Fruit fly (Drosophila melanogaster) whole organism, prepupa: ENCODE results near the gene Dcps.
A peak's percentile ranks its signal among the peaks of the same experiment; 100 is the strongest.

ENCODE experiments used
- CG10631 ChIP-seq: fragments of 200-800 bp; sonication (Bioruptor generic); optimal IDR thresholded peaks from 2 replicates; lab custom pipeline; 2016; ENCODE audit warnings: missing biosample characterization, missing genetic modification characterization
- CG10669 ChIP-seq: fragments of 200-800 bp; sonication (Bioruptor generic); optimal IDR thresholded peaks from 3 replicates; lab custom pipeline; 2018; ENCODE audit warnings: missing biosample characterization, mild to moderate bottlenecking, missing genetic modification characterization, moderate library complexity
- CG11294 ChIP-seq: fragments of 200-800 bp; sonication (Bioruptor generic); IDR thresholded peaks from 2 replicates; pipeline ENCODE4 v1.3.6; 2022; ENCODE audit warnings: missing biosample characterization, missing genetic modification characterization
- CG15336 ChIP-seq: fragments of 200-800 bp; sonication (Bioruptor generic); IDR thresholded peaks from 2 replicates; pipeline ENCODE4 v1.3.6; 2022; ENCODE audit warnings: missing biosample characterization, missing genetic modification characterization
- CG1621 ChIP-seq: fragments of 200-800 bp; sonication (Bioruptor generic); optimal IDR thresholded peaks from 3 replicates; lab custom pipeline; 2018; ENCODE audit warnings: missing biosample characterization, mild to moderate bottlenecking, missing genetic modification characterization
- CG3032 ChIP-seq: fragments of 200-800 bp; optimal IDR thresholded peaks from 2 replicates; lab custom pipeline; 2019; ENCODE audit warnings: missing biosample characterization, mild to moderate bottlenecking, missing genetic modification characterization, moderate library complexity
- CG31627 ChIP-seq: fragments of 200-800 bp; sonication (Bioruptor generic); optimal IDR thresholded peaks from 3 replicates; lab custom pipeline; 2016; ENCODE audit warnings: missing biosample characterization, missing genetic modification characterization
- CG3919 ChIP-seq: fragments of 200-800 bp; sonication (Bioruptor generic); optimal IDR thresholded peaks from 3 replicates; lab custom pipeline; 2016; ENCODE audit warnings: missing biosample characterization, missing genetic modification characterization
- CG6163 ChIP-seq: fragments of 200-800 bp; sonication (Bioruptor generic); IDR thresholded peaks from 3 replicates; pipeline ENCODE4 v1.3.6; 2022; ENCODE audit warnings: missing biosample characterization, missing genetic modification characterization
- CG6276 ChIP-seq: fragments of 200-800 bp; sonication (Bioruptor generic); optimal IDR thresholded peaks from 2 replicates; lab custom pipeline; 2017; ENCODE audit warnings: missing biosample characterization, mild to moderate bottlenecking, missing genetic modification characterization
- CG6808 ChIP-seq: fragments of 200-800 bp; sonication (Bioruptor generic); optimal IDR thresholded peaks from 3 replicates; lab custom pipeline; 2017; ENCODE audit warnings: missing biosample characterization, missing genetic modification characterization, mild to moderate bottlenecking, moderate library complexity, missing genetic modification reagents
- CG6854 ChIP-seq: fragments of 200-800 bp; sonication (Bioruptor generic); optimal IDR thresholded peaks from 2 replicates; lab custom pipeline; 2017; ENCODE audit warnings: missing biosample characterization, mild to moderate bottlenecking, missing genetic modification characterization
- CG7368 ChIP-seq: fragments of 200-800 bp; sonication (Bioruptor generic); optimal IDR thresholded peaks from 3 replicates; lab custom pipeline; 2016; ENCODE audit warnings: missing biosample characterization, missing genetic modification characterization
- CG8119 ChIP-seq: fragments of 200-800 bp; sonication (Bioruptor generic); IDR thresholded peaks from 3 replicates; pipeline ENCODE4 v1.3.6; 2022; ENCODE audit warnings: missing biosample characterization, missing genetic modification characterization
- CG8632 ChIP-seq: fragments of 200-800 bp; sonication (Bioruptor generic); optimal IDR thresholded peaks from 3 replicates; lab custom pipeline; 2016; ENCODE audit warnings: missing biosample characterization, missing genetic modification characterization
- Eip75B ChIP-seq: fragments of 200-800 bp; sonication (Bioruptor generic); optimal IDR thresholded peaks from 3 replicates; lab custom pipeline; 2016; ENCODE audit warnings: missing biosample characterization, missing genetic modification characterization
- Eip78C ChIP-seq: fragments of 200-800 bp; sonication (Bioruptor generic); peaks from one replicate; lab custom pipeline; 2016; ENCODE audit warnings: missing biosample characterization, missing genetic modification characterization
- Eip93F ChIP-seq: fragments of 200-800 bp; sonication (Bioruptor generic); optimal IDR thresholded peaks from 2 replicates; lab custom pipeline; 2016; ENCODE audit warnings: missing biosample characterization, mild to moderate bottlenecking, missing genetic modification characterization
- Ets21C ChIP-seq: fragments of 200-800 bp; sonication (Bioruptor generic); optimal IDR thresholded peaks from 3 replicates; lab custom pipeline; 2016; ENCODE audit warnings: missing biosample characterization, missing genetic modification characterization
- Gug ChIP-seq: fragments of 200-800 bp; sonication (Bioruptor generic); IDR thresholded peaks from 2 replicates; pipeline ENCODE4 v1.3.6; 2022; ENCODE audit warnings: missing biosample characterization, missing genetic modification characterization
- Hr39 ChIP-seq: fragments of 200-800 bp; sonication (Bioruptor generic); optimal IDR thresholded peaks from 2 replicates; lab custom pipeline; 2016; ENCODE audit warnings: missing biosample characterization, missing genetic modification characterization
- Lpt ChIP-seq: fragments of 200-800 bp; sonication (Bioruptor generic); optimal IDR thresholded peaks from 3 replicates; lab custom pipeline; 2016; ENCODE audit warnings: missing biosample characterization, missing genetic modification characterization
- Met ChIP-seq: fragments of 200-800 bp; sonication (Bioruptor generic); optimal IDR thresholded peaks from 3 replicates; lab custom pipeline; 2016; ENCODE audit warnings: missing biosample characterization, missing genetic modification characterization
- OdsH ChIP-seq: fragments of 200-800 bp; sonication (Bioruptor generic); optimal IDR thresholded peaks from 3 replicates; lab custom pipeline; 2016; ENCODE audit warnings: missing biosample characterization, missing genetic modification characterization
- Smox ChIP-seq: fragments of 200-800 bp; sonication (Bioruptor generic); optimal IDR thresholded peaks from 3 replicates; lab custom pipeline; 2016; ENCODE audit warnings: missing biosample characterization, missing genetic modification characterization
- Sox102F ChIP-seq: fragments of 200-800 bp; sonication (Bioruptor generic); optimal IDR thresholded peaks from 2 replicates; lab custom pipeline; 2016; ENCODE audit warnings: missing biosample characterization, mild to moderate bottlenecking, missing genetic modification characterization
- Sox14 ChIP-seq: fragments of 200-800 bp; sonication (Bioruptor generic); optimal IDR thresholded peaks from 3 replicates; lab custom pipeline; 2016; ENCODE audit warnings: missing biosample characterization, missing genetic modification characterization
- Sox15 ChIP-seq: fragments of 200-800 bp; sonication (Bioruptor generic); optimal IDR thresholded peaks from 3 replicates; lab custom pipeline; 2016; ENCODE audit warnings: missing biosample characterization, missing genetic modification characterization
- achi ChIP-seq: fragments of 200-800 bp; sonication (Bioruptor generic); optimal IDR thresholded peaks from 3 replicates; lab custom pipeline; 2016; ENCODE audit warnings: missing biosample characterization, missing genetic modification characterization
- acj6 ChIP-seq: fragments of 200-800 bp; sonication (Bioruptor generic); optimal IDR thresholded peaks from 3 replicates; lab custom pipeline; 2016; ENCODE audit warnings: missing biosample characterization, missing genetic modification characterization
- cyc ChIP-seq: fragments of 200-800 bp; sonication (Bioruptor generic); optimal IDR thresholded peaks from 3 replicates; lab custom pipeline; 2016; ENCODE audit warnings: missing biosample characterization, missing genetic modification characterization
- dac ChIP-seq: fragments of 200-800 bp; sonication (Bioruptor generic); optimal IDR thresholded peaks from 2 replicates; lab custom pipeline; 2017; ENCODE audit warnings: missing biosample characterization, mild to moderate bottlenecking, missing genetic modification characterization
- dsx ChIP-seq: fragments of 200-800 bp; optimal IDR thresholded peaks from 3 replicates; lab custom pipeline; 2019; ENCODE audit warnings: missing biosample characterization, mild to moderate bottlenecking, missing genetic modification characterization, moderate library complexity; ENCODE audit not compliant: poor library complexity, severe bottlenecking
- eg ChIP-seq: fragments of 200-800 bp; sonication (Bioruptor generic); IDR thresholded peaks from 3 replicates; pipeline ENCODE4 v1.3.6; 2022; ENCODE audit warnings: missing biosample characterization, missing genetic modification characterization
- esn ChIP-seq: fragments of 200-800 bp; sonication (Bioruptor generic); optimal IDR thresholded peaks from 2 replicates; lab custom pipeline; 2016; ENCODE audit warnings: missing biosample characterization, mild to moderate bottlenecking, missing genetic modification characterization, moderate library complexity
- fd59A ChIP-seq: fragments of 200-800 bp; sonication (Bioruptor generic); optimal IDR thresholded peaks from 2 replicates; lab custom pipeline; 2017; ENCODE audit warnings: missing biosample characterization, mild to moderate bottlenecking, missing genetic modification characterization, missing genetic modification reagents
- fd85E ChIP-seq: fragments of 200-800 bp; sonication (Bioruptor generic); optimal IDR thresholded peaks from 3 replicates; lab custom pipeline; 2016; ENCODE audit warnings: missing biosample characterization, missing genetic modification characterization
- fkh ChIP-seq: fragments of 200-800 bp; sonication (Bioruptor generic); optimal IDR thresholded peaks from 3 replicates; lab custom pipeline; 2017; ENCODE audit warnings: missing biosample characterization, mild to moderate bottlenecking, missing genetic modification characterization, moderate library complexity
- lz ChIP-seq: fragments of 200-800 bp; sonication (Bioruptor generic); optimal IDR thresholded peaks from 3 replicates; lab custom pipeline; 2016; ENCODE audit warnings: missing biosample characterization, missing genetic modification characterization
- net ChIP-seq: fragments of 200-800 bp; sonication (Bioruptor generic); optimal IDR thresholded peaks from 3 replicates; lab custom pipeline; 2016; ENCODE audit warnings: missing biosample characterization, missing genetic modification characterization
- pdm3 ChIP-seq: fragments of 200-800 bp; sonication (Bioruptor generic); optimal IDR thresholded peaks from 3 replicates; lab custom pipeline; 2016; ENCODE audit warnings: missing biosample characterization, missing genetic modification characterization
- salr ChIP-seq, 2 experiments: fragments of 200-800 bp; sonication (Bioruptor generic); optimal IDR thresholded peaks; 3 replicates each; lab custom pipeline; 2016 to 2018; ENCODE audit warnings: missing biosample characterization in 2 of 2, missing genetic modification characterization in 2 of 2, mild to moderate bottlenecking in 1 of 2
- spab ChIP-seq: fragments of 200-800 bp; sonication (Bioruptor generic); optimal IDR thresholded peaks from 2 replicates; lab custom pipeline; 2017; ENCODE audit warnings: missing biosample characterization, mild to moderate bottlenecking, missing genetic modification characterization, missing genetic modification reagents
- topi ChIP-seq: fragments of 200-800 bp; sonication (Bioruptor generic); optimal IDR thresholded peaks from 3 replicates; lab custom pipeline; 2016; ENCODE audit warnings: missing biosample characterization, missing genetic modification characterization
- vri ChIP-seq: fragments of 200-800 bp; sonication (Bioruptor generic); optimal IDR thresholded peaks from 3 replicates; lab custom pipeline; 2016; ENCODE audit warnings: missing biosample characterization, mild to moderate bottlenecking, missing genetic modification characterization

The Dcps gene

dm6 chr3R:5723122-5723521, 31.5 kb downstream of the Dcps start:
- no peak for TF ChIP-seq dac
- TF ChIP-seq salr (GFP tag; optimal IDR thresholded peaks at IDR 0.05; lab: Kevin White, UChicago), result no peak
- no peak for TF ChIP-seq CG10631 (GFP tag; lab: Kevin White, UChicago)
- no peak for TF ChIP-seq topi (GFP tag; lab: Kevin White, UChicago)
- TF ChIP-seq Eip75B (GFP tag; lab: Kevin White, UChicago), result no peak
- no peak for TF ChIP-seq CG6276
- TF ChIP-seq CG3032 (tag; lab: Kevin White, UChicago), result no peak
- no peak for TF ChIP-seq Sox15 (GFP tag; lab: Kevin White, UChicago)
- TF ChIP-seq Smox (GFP tag; lab: Kevin White, UChicago), result no peak
- TF ChIP-seq achi (GFP tag; lab: Kevin White, UChicago), result no peak
- TF ChIP-seq CG6808 (GFP tag; lab: Kevin White, UChicago), result no peak
- TF ChIP-seq vri (GFP tag; lab: Kevin White, UChicago), result no peak

DNA sequence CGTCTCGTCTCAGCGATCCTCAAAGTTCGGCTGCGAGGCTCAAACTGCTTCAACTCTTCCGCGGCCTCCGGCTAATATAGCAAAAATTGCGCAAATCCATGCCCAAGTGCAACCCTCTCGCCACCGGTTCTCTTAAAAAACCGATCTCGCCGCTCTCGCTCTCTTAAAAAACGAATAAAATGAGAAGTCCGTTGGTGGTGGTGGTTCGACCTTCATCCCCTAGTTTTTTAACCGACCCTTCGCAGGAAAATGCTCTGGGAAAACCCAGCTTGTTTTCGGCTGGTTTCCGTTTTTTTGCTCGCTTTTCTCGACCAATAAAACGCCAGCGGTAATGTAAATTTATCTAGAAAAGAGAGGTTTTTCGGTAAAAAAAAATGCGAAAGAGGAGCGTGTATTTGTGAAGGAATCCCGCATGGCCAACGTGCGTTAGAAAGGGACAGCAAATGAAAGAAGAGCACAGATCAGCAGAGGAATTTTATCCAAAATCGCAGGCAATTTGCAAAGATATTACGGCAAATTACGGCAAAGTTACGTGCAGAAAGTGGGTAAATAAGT, 37.7 kb downstream of the Dcps start, which contains the start of gene cas:
cas (minus strand) TSS at position 51 of the 555 bp plus-strand sequence.
- TF ChIP-seq CG7368 (GFP tag; lab: Kevin White, UChicago) (no peak), lz (GFP tag; lab: Kevin White, UChicago) (no peak), fkh (no peak), CG3032 (tag; lab: Kevin White, UChicago) (no peak)
- TF ChIP-seq, all 60 proteins: peak for 0

- no peak for TF ChIP-seq CG3032 (tag; lab: Kevin White, UChicago)
- TF ChIP-seq CG15336 (GFP tag; lab: Robert Waterston, UW), result peak; percentile 82
- TF ChIP-seq net (GFP tag; lab: Kevin White, UChicago), result peak; percentile 11
- peak; percentile 18 for TF ChIP-seq CG8632 (GFP tag; lab: Kevin White, UChicago)
- peak; percentile 60 for TF ChIP-seq pdm3
- no peak for TF ChIP-seq fd85E
- TF ChIP-seq acj6 (GFP tag; lab: Kevin White, UChicago), result peak; percentile 49
- peak in 1 of 2 experiments; percentile 53 for TF ChIP-seq salr (GFP tag; optimal IDR thresholded peaks at IDR 0.05; lab: Kevin White, UChicago)
- TF ChIP-seq dac, result no peak
- TF ChIP-seq vri (GFP tag; lab: Kevin White, UChicago), result no peak
- peak; percentile 28 for TF ChIP-seq achi (GFP tag; lab: Kevin White, UChicago)
- TF ChIP-seq Lpt (GFP tag; lab: Kevin White, UChicago), result peak; percentile 6
- TF ChIP-seq CG6808 (GFP tag; lab: Kevin White, UChicago), result peak; percentile 41
- no peak for TF ChIP-seq fd59A (GFP tag; lab: Kevin White, UChicago)
- TF ChIP-seq esn (GFP tag; lab: Kevin White, UChicago), result no peak
- TF ChIP-seq dsx (GFP tag; lab: Kevin White, UChicago), result no peak
- no peak for TF ChIP-seq Ets21C (GFP tag; lab: Kevin White, UChicago)
- TF ChIP-seq spab (GFP tag; lab: Kevin White, UChicago), result peak; percentile 28
- peak; percentile 72; the same call in 2 of the 3 replicates for TF ChIP-seq eg (GFP tag; lab: Robert Waterston, UW)
- TF ChIP-seq CG8119 (GFP tag; lab: Robert Waterston, UW), result peak; percentile 74
- peak; percentile 1 for TF ChIP-seq Smox (GFP tag; lab: Kevin White, UChicago)
- TF ChIP-seq OdsH, result peak; percentile 65
- no peak for TF ChIP-seq CG1621 (tag; lab: Kevin White, UChicago)
- TF ChIP-seq CG7368 (GFP tag; lab: Kevin White, UChicago), result no peak
- no peak for TF ChIP-seq CG10669 (GFP tag; lab: Kevin White, UChicago)
- peak; percentile 39; the same call in 1 of the 3 replicates for TF ChIP-seq CG6163 (GFP tag; lab: Robert Waterston, UW)
- no peak for TF ChIP-seq CG6854 (GFP tag; lab: Kevin White, UChicago)
- peak; percentile 16 for TF ChIP-seq CG31627
- TF ChIP-seq CG3919 (GFP tag; lab: Kevin White, UChicago), result peak; percentile 44
- peak; percentile 37 for TF ChIP-seq Sox14
- no peak for TF ChIP-seq Sox102F (GFP tag; lab: Kevin White, UChicago)
- TF ChIP-seq Hr39, result peak; percentile 10
- peak; percentile 18 for TF ChIP-seq Met (GFP tag; lab: Kevin White, UChicago)
- no peak for TF ChIP-seq Eip75B (GFP tag; lab: Kevin White, UChicago)
- TF ChIP-seq fkh, result no peak
- TF ChIP-seq Eip93F (GFP tag; lab: Kevin White, UChicago), result no peak
- TF ChIP-seq CG11294 (GFP tag; lab: Robert Waterston, UW), result peak; percentile 60; the same call in 1 of the 2 replicates
- TF ChIP-seq cyc, result no peak
- peak; percentile 35; the same call in 1 of the 2 replicates for TF ChIP-seq Gug
- TF ChIP-seq Eip78C (GFP tag; lab: Kevin White, UChicago), result peak; percentile 88
Observed at dm6 chr3R:5705469-5706067, 49.0 kb downstream of the Dcps start.
